Worm (Caenorhabditis elegans) whole organism, L4 larva: ENCODE results near the gene F49C12.3.

ENCODE experiments used
- F44E2.7 ChIP-seq: fragments of 200-800 bp; sonication (Bioruptor generic); IDR thresholded peaks from 2 replicates; pipeline ENCODE4 v2.1.2; 2022; ENCODE audit warnings: missing genetic modification characterization, missing compliant biosample characterization
- R02D3.7 ChIP-seq: fragments of 150-350 bp; sonication (generic microtip); optimal IDR thresholded peaks from 3 replicates; lab custom pipeline; 2014; ENCODE audit warnings: missing biosample characterization, missing genetic modification characterization
- Y48G9A.11 ChIP-seq: fragments of 200-800 bp; sonication (Bioruptor generic); IDR thresholded peaks from 2 replicates; pipeline ENCODE4 v1.3.6; 2022; ENCODE audit warnings: missing genetic modification reagents, missing genetic modification characterization, missing compliant biosample characterization
- aha-1 ChIP-seq: fragments of 150-350 bp; peaks from one replicate; lab custom pipeline; 2014; ENCODE audit warnings: missing biosample characterization, missing genetic modification characterization
- ceh-62 ChIP-seq: sonication (generic microtip); optimal IDR thresholded peaks from 2 replicates; lab custom pipeline; 2017; ENCODE audit warnings: missing biosample characterization, missing genetic modification characterization
- cey-2 ChIP-seq: sonication (generic microtip); optimal IDR thresholded peaks from 3 replicates; lab custom pipeline; 2017; ENCODE audit warnings: missing genetic modification characterization, mild to moderate bottlenecking, missing compliant biosample characterization, antibody characterized with exemption, borderline replicate concordance; ENCODE audit not compliant: insufficient read depth
- daf-16 ChIP-seq, 3 experiments: sonication (generic microtip); optimal IDR thresholded peaks; 2 replicates each; lab custom pipeline; 2016 to 2017; ENCODE audit warnings: missing genetic modification characterization in 3 of 3, missing genetic modification reagents in 3 of 3, mild to moderate bottlenecking in 2 of 3, missing compliant biosample characterization in 2 of 3, missing biosample characterization in 1 of 3, moderate library complexity in 1 of 3
- daf-19 ChIP-seq: fragments of 200-800 bp; sonication (Bioruptor generic); conservative IDR thresholded peaks from 2 replicates; pipeline ENCODE4 v1.3.6; 2022; ENCODE audit warnings: missing genetic modification characterization, missing compliant biosample characterization
- dpl-1 ChIP-seq: fragments of 150-350 bp; optimal IDR thresholded peaks from 2 replicates; lab custom pipeline; 2014; ENCODE audit warnings: missing biosample characterization, missing genetic modification reagents, missing genetic modification characterization
- duxl-1 ChIP-seq: sonication (generic microtip); optimal IDR thresholded peaks from 2 replicates; lab custom pipeline; 2016; ENCODE audit warnings: mild to moderate bottlenecking, missing genetic modification characterization, moderate library complexity, missing compliant biosample characterization; ENCODE audit not compliant: poor library complexity
- egl-27 ChIP-seq: sonication (generic microtip); optimal IDR thresholded peaks from 3 replicates; lab custom pipeline; 2017; ENCODE audit warnings: missing biosample characterization, missing genetic modification reagents, missing genetic modification characterization
- egl-43 ChIP-seq: fragments of 200-800 bp; sonication (Bioruptor generic); IDR thresholded peaks from 2 replicates; pipeline ENCODE4 v1.3.6; 2022; ENCODE audit warnings: missing genetic modification reagents, missing genetic modification characterization, missing compliant biosample characterization
- gei-8 ChIP-seq: fragments of 200-800 bp; sonication (Bioruptor generic); optimal IDR thresholded peaks from 2 replicates; lab custom pipeline; 2018; ENCODE audit warnings: mild to moderate bottlenecking, missing genetic modification characterization, missing compliant biosample characterization
- hlh-30 ChIP-seq: sonication (generic microtip); optimal IDR thresholded peaks from 2 replicates; lab custom pipeline; 2017; ENCODE audit warnings: antibody characterized with exemption, mild to moderate bottlenecking, missing genetic modification characterization, missing compliant biosample characterization; ENCODE audit not compliant: insufficient read depth
- lin-39 ChIP-seq: fragments of 150-350 bp; optimal IDR thresholded peaks from 2 replicates; lab custom pipeline; 2014; ENCODE audit warnings: missing biosample characterization, missing genetic modification reagents, missing genetic modification characterization
- madf-5 ChIP-seq, 2 experiments: fragments of 200-800 bp; sonication (Bioruptor generic); IDR thresholded peaks; 2 replicates each; pipeline ENCODE4 v1.3.6; 2022; ENCODE audit warnings: missing compliant biosample characterization in 2 of 2, missing genetic modification characterization in 2 of 2
- mxl-3 ChIP-seq: fragments of 200-800 bp; sonication (Bioruptor generic); optimal IDR thresholded peaks from 2 replicates; lab custom pipeline; 2018; ENCODE audit warnings: mild to moderate bottlenecking, missing genetic modification characterization, missing compliant biosample characterization
- nhr-111 ChIP-seq: fragments of 200-800 bp; sonication (Bioruptor generic); optimal IDR thresholded peaks from 2 replicates; lab custom pipeline; 2018; ENCODE audit warnings: mild to moderate bottlenecking, missing genetic modification characterization, missing compliant biosample characterization
- nhr-41 ChIP-seq: fragments of 200-800 bp; sonication (Bioruptor generic); IDR thresholded peaks from 2 replicates; pipeline ENCODE4 v1.3.6; 2022; ENCODE audit warnings: missing genetic modification reagents, missing genetic modification characterization, missing compliant biosample characterization
- nhr-48 ChIP-seq: sonication (generic microtip); optimal IDR thresholded peaks from 2 replicates; lab custom pipeline; 2016; ENCODE audit warnings: mild to moderate bottlenecking, missing genetic modification characterization, missing compliant biosample characterization
- nhr-6 ChIP-seq: fragments of 150-350 bp; optimal IDR thresholded peaks from 2 replicates; lab custom pipeline; 2014; ENCODE audit warnings: missing biosample characterization, missing genetic modification characterization
- nhr-76 ChIP-seq: fragments of 150-350 bp; optimal IDR thresholded peaks from 2 replicates; lab custom pipeline; 2014; ENCODE audit warnings: missing biosample characterization, missing genetic modification characterization
- pqm-1 ChIP-seq: sonication (generic microtip); optimal IDR thresholded peaks from 2 replicates; lab custom pipeline; 2017; ENCODE audit warnings: missing biosample characterization, missing genetic modification characterization
- rbr-2 ChIP-seq: sonication (generic microtip); optimal IDR thresholded peaks from 2 replicates; lab custom pipeline; 2016; ENCODE audit warnings: missing genotype, missing genetic modification characterization, missing compliant biosample characterization
- saeg-2 ChIP-seq: fragments of 200-800 bp; sonication (Bioruptor generic); IDR thresholded peaks from 2 replicates; pipeline ENCODE4 v1.3.6; 2022; ENCODE audit warnings: missing genetic modification reagents, missing genetic modification characterization, missing compliant biosample characterization
- set-16 ChIP-seq: fragments of 200-800 bp; sonication (Bioruptor generic); IDR thresholded peaks from 2 replicates; pipeline ENCODE4 v1.3.6; 2022; ENCODE audit warnings: missing genetic modification reagents, missing genetic modification characterization, missing compliant biosample characterization
- skn-1 ChIP-seq: fragments of 150-350 bp; optimal IDR thresholded peaks from 2 replicates; lab custom pipeline; 2014; ENCODE audit warnings: missing biosample characterization, missing genetic modification characterization
- snpc-1.2 ChIP-seq: fragments of 200-800 bp; sonication (Bioruptor generic); IDR thresholded peaks from 2 replicates; pipeline ENCODE4 v1.3.6; 2022; ENCODE audit warnings: missing genetic modification reagents, missing genetic modification characterization, missing compliant biosample characterization
- snpc-4 ChIP-seq: fragments of 150-350 bp; optimal IDR thresholded peaks from 2 replicates; lab custom pipeline; 2014; ENCODE audit warnings: missing biosample characterization, missing genetic modification characterization
- spr-3 ChIP-seq: fragments of 200-800 bp; sonication (Bioruptor generic); optimal IDR thresholded peaks from 2 replicates; lab custom pipeline; 2018; ENCODE audit warnings: mild to moderate bottlenecking, missing genetic modification characterization, missing compliant biosample characterization
- tra-1 ChIP-seq: fragments of 200-800 bp; sonication (Bioruptor generic); IDR thresholded peaks from 2 replicates; pipeline ENCODE4 v1.3.6; 2022; ENCODE audit warnings: missing genetic modification reagents, missing genetic modification characterization, missing compliant biosample characterization
- unc-62 ChIP-seq, 3 experiments: fragments of 150-350 bp in 1 of 3; sonication (generic microtip); optimal IDR thresholded peaks in 2 of 3; peaks in 1 of 3; 1 replicate in 1 of 3; 2 replicates in 2 of 3; lab custom pipeline; 2014 to 2017; ENCODE audit warnings: missing biosample characterization in 3 of 3, missing genetic modification characterization in 3 of 3, missing genetic modification reagents in 3 of 3, missing genotype in 1 of 3
- zfp-3 ChIP-seq: fragments of 200-800 bp; sonication (Bioruptor generic); conservative IDR thresholded peaks from 2 replicates; pipeline ENCODE4 v1.3.6; 2022; ENCODE audit warnings: missing genetic modification reagents, missing genetic modification characterization, missing compliant biosample characterization

Gene F49C12.3

DNA sequence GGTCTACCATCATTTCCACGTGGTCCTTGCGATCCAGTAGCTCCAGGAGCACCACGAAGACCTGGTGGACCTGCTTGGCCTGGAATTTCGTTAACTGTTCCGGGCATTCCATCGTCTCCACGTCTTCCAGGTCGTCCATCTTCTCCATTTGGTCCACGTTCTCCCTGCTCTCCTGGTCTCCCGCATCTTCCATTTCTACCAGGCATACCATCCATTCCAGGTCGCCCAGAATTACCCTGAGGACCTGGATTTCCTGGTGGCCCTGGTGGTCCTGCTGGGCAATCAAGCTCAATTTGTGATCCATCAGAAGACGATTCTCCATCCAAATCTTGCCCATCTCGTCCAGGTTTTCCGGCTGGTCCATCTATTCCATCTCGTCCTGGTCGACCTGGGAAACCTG, 39.4 kb upstream of the F49C12.3 start:
- TF ChIP-seq gei-8 (no peak), set-16 (GFP tag; lab: Robert Waterston, UW) (peak; percentile 69), cey-2 (no peak), lin-39 (tag; lab: Kevin White, UChicago) (no peak), egl-43 (no peak), duxl-1 (tag; lab: Kevin White, UChicago) (no peak), skn-1 (tag; lab: Kevin White, UChicago) (no peak), snpc-1.2 (GFP tag; lab: Robert Waterston, UW) (peak; percentile 55; the same call in 1 of the 2 replicates), zfp-3 (no peak), saeg-2 (GFP tag; lab: Robert Waterston, UW) (no peak), mxl-3 (GFP tag; lab: Kevin White, UChicago) (no peak)
- TF ChIP-seq, all 104 proteins: peak for 2

ce11 chrIV:9261687-9262086, 38.5 kb upstream of the F49C12.3 start, which contains the start of gene col-120:
TSS of gene col-120 (minus strand) at chrIV:9261787.
- no peak for TF ChIP-seq F44E2.7 (GFP tag; lab: Robert Waterston, UW)
- peak; percentile 22 for TF ChIP-seq nhr-48 (tag; lab: Kevin White, UChicago)
- peak in 1 of 2 experiments; percentile 55 for TF ChIP-seq unc-62 (GFP tag; optimal IDR thresholded peaks at IDR 0.05 in 1 of 2; lab: Kevin White, UChicago)
- TF ChIP-seq unc-62 (tag; optimal IDR thresholded peaks at IDR 0.05; lab: Kevin White, UChicago), result no peak

- peak; percentile 1 for TF ChIP-seq aha-1
- TF ChIP-seq snpc-4 (tag; lab: Kevin White, UChicago), result no peak
- TF ChIP-seq unc-62 (GFP tag; optimal IDR thresholded peaks at IDR 0.05 in 1 of 2; lab: Kevin White, UChicago), result peak in 1 of 2 experiments; percentile 92
- TF ChIP-seq unc-62 (tag; optimal IDR thresholded peaks at IDR 0.05; lab: Kevin White, UChicago), result no peak
- TF ChIP-seq, all 104 proteins: peak for 2
Measured at ce11 chrIV:9262295-9262694, 37.9 kb upstream of the F49C12.3 start.

DNA sequence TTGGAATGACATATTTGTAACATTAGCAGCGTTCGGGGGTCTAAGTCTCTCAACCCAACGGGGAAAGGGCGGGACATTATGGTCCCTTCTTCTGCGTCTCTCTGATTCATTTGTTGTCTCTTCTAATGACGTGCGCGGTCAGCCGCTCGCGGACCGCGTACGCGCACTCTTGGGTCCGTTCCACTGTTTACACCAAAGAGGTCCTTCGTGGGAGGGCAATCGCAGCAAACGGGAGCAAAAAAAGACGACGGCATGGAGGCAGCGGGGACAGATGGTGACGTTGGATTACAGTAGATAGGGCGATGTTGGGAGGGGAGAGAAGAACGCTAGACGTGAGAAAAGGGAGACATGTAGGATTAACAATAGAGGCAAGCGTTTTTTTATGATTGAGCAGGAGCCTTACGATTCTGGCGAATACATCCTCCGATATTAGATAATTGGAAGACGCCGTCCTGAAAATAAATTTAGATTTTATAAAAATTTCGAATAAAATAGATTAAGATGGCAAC, 36.4 kb upstream of the F49C12.3 start, which contains the start of gene flh-1:
TSS of gene flh-1 (minus strand) at position 459 of the 509 bp plus-strand sequence.
- TF ChIP-seq snpc-4 (tag; lab: Kevin White, UChicago) (no peak), pqm-1 (tag; lab: Kevin White, UChicago) (no peak), ceh-62 (tag; lab: Kevin White, UChicago) (no peak), spr-3 (GFP tag; lab: Kevin White, UChicago) (no peak), madf-5 (GFP tag; IDR thresholded peaks at IDR 0.05; lab: Robert Waterston, UW) (0 out of 4 replicates have a peak, but pooled peaks of 1 of the 2 experiments have one; percentile 23), set-16 (GFP tag; lab: Robert Waterston, UW) (0 out of 2 replicates have a peak, but pooled peaks have one; percentile 42), tra-1 (GFP tag; lab: Robert Waterston, UW) (no peak), daf-19 (GFP tag; lab: Robert Waterston, UW) (no peak), daf-16 (GFP tag; optimal IDR thresholded peaks at IDR 0.05; lab: Kevin White, UChicago) (no peak), daf-16 (tag; optimal IDR thresholded peaks at IDR 0.05; lab: Kevin White, UChicago) (no peak), hlh-30 (no peak), dpl-1 (GFP tag; lab: Kevin White, UChicago) (no peak), nhr-76 (tag; lab: Kevin White, UChicago) (no peak), unc-62 (GFP tag; optimal IDR thresholded peaks at IDR 0.05 in 1 of 2; lab: Kevin White, UChicago) (no peak), unc-62 (tag; optimal IDR thresholded peaks at IDR 0.05; lab: Kevin White, UChicago) (no peak), nhr-41 (GFP tag; lab: Robert Waterston, UW) (no peak), egl-43 (0 out of 2 replicates have a peak, but pooled peaks have one; percentile 34), Y48G9A.11 (GFP tag; lab: Robert Waterston, UW) (no peak), R02D3.7 (tag; lab: Kevin White, UChicago) (no peak)

ce11 chrIV:9264513-9264912, 35.7 kb upstream of the F49C12.3 start:
- no peak for TF ChIP-seq hlh-30
- no peak for TF ChIP-seq nhr-111 (GFP tag; lab: Kevin White, UChicago)
- TF ChIP-seq skn-1 (tag; lab: Kevin White, UChicago), result no peak
- no peak for TF ChIP-seq nhr-6
- no peak for TF ChIP-seq egl-27 (tag; lab: Kevin White, UChicago)
- no peak for TF ChIP-seq rbr-2 (tag; lab: Kevin White, UChicago)
